Worm (Caenorhabditis elegans): ENCODE results near the gene F58A6.1.

F58A6.1 gene

ce11 chrII:5187934-5188333, 45.2 kb downstream of the F58A6.1 start:
- TF ChIP-seq egl-13 (tag; optimal IDR thresholded peaks at IDR 0.05) (no peak), mab-9 (GFP tag; IDR thresholded peaks at IDR 0.05) (no peak), pag-3 (tag; optimal IDR thresholded peaks at IDR 0.05; ENCODE audit: borderline replicate concordance, insufficient read depth) (no peak), mep-1 (tag; optimal IDR thresholded peaks at IDR 0.05) (no peak), vab-15 (tag; optimal IDR thresholded peaks at IDR 0.05) (no peak), sox-4 (tag; optimal IDR thresholded peaks at IDR 0.05) (no peak), xbp-1 (tag; optimal IDR thresholded peaks at IDR 0.05) (no peak), dpl-1 (GFP tag; optimal IDR thresholded peaks at IDR 0.05) (no peak), nhr-28 (tag; optimal IDR thresholded peaks at IDR 0.05) (no peak), nhr-12 (tag; optimal IDR thresholded peaks at IDR 0.05) (no peak), irx-1 (tag; optimal IDR thresholded peaks at IDR 0.05) (no peak), fkh-8 (tag; optimal IDR thresholded peaks at IDR 0.05) (no peak), ceh-8 (GFP tag; optimal IDR thresholded peaks at IDR 0.05) (no peak), pqm-1 (tag; optimal IDR thresholded peaks at IDR 0.05) (no peak), lin-39 (tag; optimal IDR thresholded peaks at IDR 0.05) (no peak)

ce11 chrII:5191766-5192165, 49.0 kb downstream of the F58A6.1 start:
- TF ChIP-seq lin-35 (GFP tag; optimal IDR thresholded peaks at IDR 0.05) = peak in 1 of 2 experiments; percentile 22
- TF ChIP-seq jun-1 (tag; optimal IDR thresholded peaks at IDR 0.05) = peak; percentile 25
- no peak for TF ChIP-seq efl-1 (optimal IDR thresholded peaks at IDR 0.05)
- peak in 1 of 2 experiments; percentile 70 for TF ChIP-seq efl-1 (GFP tag; optimal IDR thresholded peaks at IDR 0.05 in 1 of 2)
- TF ChIP-seq skn-1 (tag; optimal IDR thresholded peaks at IDR 0.05) = no peak
- TF ChIP-seq pag-3 (tag; optimal IDR thresholded peaks at IDR 0.05; ENCODE audit: borderline replicate concordance, insufficient read depth) = no peak
- no peak for TF ChIP-seq sptf-1 (tag; optimal IDR thresholded peaks at IDR 0.05)
- peak; percentile 96 for TF ChIP-seq elt-2 (tag; optimal IDR thresholded peaks at IDR 0.05)
- no peak for TF ChIP-seq pax-3 (tag; optimal IDR thresholded peaks at IDR 0.05)
